Worm (Caenorhabditis elegans) whole organism, midembryonic: ENCODE results near the gene clec-221.

ENCODE experiments used
- T22C8.4 ChIP-seq: fragments of 200-800 bp; sonication (Bioruptor generic); IDR thresholded peaks from 2 replicates; pipeline ENCODE4 v1.3.6; 2022; ENCODE audit warnings: missing genetic modification characterization, missing compliant biosample characterization
- cog-1 ChIP-seq: sonication (generic microtip); optimal IDR thresholded peaks from 2 replicates; lab custom pipeline; 2016; ENCODE audit warnings: missing genetic modification characterization, missing compliant biosample characterization
- flt-1 ChIP-seq: fragments of 200-800 bp; sonication (Bioruptor generic); IDR thresholded peaks from 2 replicates; pipeline ENCODE4 v1.3.6; 2022; ENCODE audit warnings: missing genetic modification characterization, missing compliant biosample characterization
- klf-2 ChIP-seq: fragments of 200-800 bp; sonication (Bioruptor generic); conservative IDR thresholded peaks from 2 replicates; pipeline ENCODE4 v1.3.6; 2022; ENCODE audit warnings: missing genetic modification reagents, missing genetic modification characterization, missing compliant biosample characterization
- med-1 ChIP-seq: sonication (generic microtip); optimal IDR thresholded peaks from 2 replicates; lab custom pipeline; 2017; ENCODE audit warnings: missing genetic modification characterization, mild to moderate bottlenecking, missing compliant biosample characterization, antibody characterized with exemption, missing genetic modification reagents; ENCODE audit not compliant: insufficient read depth
- ref-1 ChIP-seq: fragments of 200-800 bp; sonication (Bioruptor generic); conservative IDR thresholded peaks from 2 replicates; pipeline ENCODE4 v1.3.6; 2022; ENCODE audit warnings: missing genetic modification reagents, missing genetic modification characterization, missing compliant biosample characterization
- tab-1 ChIP-seq: fragments of 200-800 bp; sonication (Bioruptor generic); IDR thresholded peaks from 2 replicates; pipeline ENCODE4 v1.3.6; 2022; ENCODE audit warnings: missing genetic modification characterization, missing compliant biosample characterization
- ztf-23 ChIP-seq: fragments of 200-800 bp; sonication (Bioruptor generic); IDR thresholded peaks from 2 replicates; pipeline ENCODE4 v1.3.6; 2022; ENCODE audit warnings: missing genetic modification reagents, missing genetic modification characterization, missing compliant biosample characterization
- ztf-29 ChIP-seq: fragments of 200-800 bp; sonication (Bioruptor generic); IDR thresholded peaks from 2 replicates; pipeline ENCODE4 v1.3.6; 2022; ENCODE audit warnings: missing genetic modification reagents, missing genetic modification characterization, missing compliant biosample characterization

The clec-221 gene

DNA sequence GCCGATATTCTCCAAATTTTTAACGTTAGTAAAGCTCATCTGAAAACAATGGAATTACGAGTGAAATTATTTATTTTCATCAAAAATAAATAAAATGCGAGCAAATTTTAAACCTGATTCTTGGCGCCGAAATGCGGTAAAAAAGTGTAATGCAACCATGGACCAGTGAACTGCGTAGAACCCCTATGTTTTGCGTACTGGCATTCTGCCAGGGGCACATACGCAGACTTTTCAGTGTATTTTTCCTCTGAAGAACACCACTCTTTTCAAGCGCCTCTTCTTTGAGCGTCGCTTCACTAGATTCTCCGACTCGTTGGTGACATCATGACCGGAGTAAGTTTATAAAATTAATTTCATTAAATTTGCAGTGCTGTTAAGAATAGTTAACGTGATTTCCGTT, 11.3 kb upstream of the clec-221 start, which contains the start of the genes ctf-4 and eef-1G:
ctf-4 (minus strand) TSS at position 39 of the 400 bp plus-strand sequence.
eef-1G (plus strand) TSS at position 219 of the 400 bp plus-strand sequence.
- peak; percentile 100 for TF ChIP-seq ztf-23 (GFP tag; lab: Robert Waterston, UW)
- peak; percentile 69 for TF ChIP-seq flt-1 (GFP tag; lab: Robert Waterston, UW)
- TF ChIP-seq cog-1 (tag; lab: Kevin White, UChicago): peak; percentile 86
- no peak for TF ChIP-seq med-1 (GFP tag; lab: Kevin White, UChicago)
- TF ChIP-seq T22C8.4 (GFP tag; lab: Robert Waterston, UW): 0 out of 2 replicates have a peak, but pooled peaks have one; percentile 25

DNA sequence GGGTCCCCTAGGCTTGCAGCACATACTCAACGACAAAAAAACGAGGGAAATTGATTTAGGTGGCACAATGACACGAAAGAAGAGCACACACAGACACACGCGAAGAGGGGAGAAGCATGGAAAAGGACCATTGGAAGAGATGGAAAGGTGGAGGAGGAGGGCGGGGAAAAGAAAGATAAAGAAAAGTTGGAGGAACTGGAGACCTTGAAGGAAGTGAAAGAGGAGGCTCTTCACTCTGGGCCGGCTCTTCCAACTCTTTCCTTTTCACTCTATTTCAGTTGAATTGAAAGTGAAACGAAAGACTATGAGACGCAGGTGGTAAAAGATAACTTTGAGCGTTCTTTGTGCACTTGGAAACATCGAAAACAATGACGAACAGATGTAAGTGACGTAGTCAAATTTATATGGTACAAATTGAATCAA, 7.2 kb upstream of the clec-221 start:
- TF ChIP-seq med-1 (GFP tag; lab: Kevin White, UChicago) (no peak), ztf-29 (GFP tag; lab: Robert Waterston, UW) (no peak), cog-1 (tag; lab: Kevin White, UChicago) (no peak), ztf-23 (GFP tag; lab: Robert Waterston, UW) (peak; percentile 65), klf-2 (GFP tag; lab: Robert Waterston, UW) (no peak), ref-1 (GFP tag; lab: Robert Waterston, UW) (no peak)

DNA sequence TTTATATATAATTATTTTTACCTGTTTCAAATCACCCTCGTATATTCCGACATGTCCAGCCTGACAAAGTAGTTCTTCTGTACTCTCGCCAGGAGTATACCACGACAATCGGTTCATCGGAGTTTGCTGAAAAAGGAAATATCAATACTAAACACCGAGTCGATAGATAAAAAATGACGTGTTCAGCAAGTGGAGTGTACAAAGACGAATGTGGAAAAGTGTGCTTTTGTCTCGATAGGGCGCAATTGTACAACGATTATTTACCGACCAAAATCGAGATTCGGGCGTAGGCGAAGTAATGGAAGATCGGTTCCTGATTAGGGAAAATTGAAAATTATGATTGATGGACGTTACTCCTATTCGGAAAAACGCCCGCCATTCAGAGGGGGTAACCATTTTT, 6.3 kb upstream of the clec-221 start, which contains the start of gene vps-36:
vps-36 (minus strand) TSS at position 126 of the 400 bp plus-strand sequence.
- no peak for TF ChIP-seq cog-1 (tag; lab: Kevin White, UChicago)
- TF ChIP-seq klf-2 (GFP tag; lab: Robert Waterston, UW): no peak
- TF ChIP-seq ztf-23 (GFP tag; lab: Robert Waterston, UW): no peak
- TF ChIP-seq T22C8.4 (GFP tag; lab: Robert Waterston, UW): no peak
- no peak for TF ChIP-seq med-1 (GFP tag; lab: Kevin White, UChicago)

DNA sequence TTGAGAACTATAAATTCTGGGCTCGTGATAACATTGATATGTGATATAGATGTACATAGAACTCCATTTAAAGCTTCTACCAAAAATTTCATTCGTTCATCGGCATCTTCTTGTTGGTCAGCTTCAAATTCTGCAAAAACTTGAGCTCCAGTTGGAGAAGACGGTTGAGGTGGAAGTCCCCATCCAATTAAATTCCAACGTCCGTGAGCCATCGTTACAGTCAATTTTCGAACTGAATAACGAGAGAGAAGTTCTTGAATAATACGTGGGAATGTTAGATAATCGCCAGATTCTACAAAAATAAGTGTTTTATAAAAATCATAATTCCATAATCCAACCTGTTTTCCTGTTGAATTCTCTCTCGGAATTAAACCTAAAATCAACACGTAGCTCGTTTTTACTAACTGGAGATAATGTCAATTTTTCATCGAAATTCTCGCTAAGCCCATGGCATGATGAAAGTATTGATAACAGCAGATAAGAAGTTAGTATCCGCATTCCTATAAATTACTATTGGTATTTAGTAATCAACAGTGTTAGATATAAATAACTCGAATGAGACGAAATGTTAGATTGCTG, 4.2 kb upstream of the clec-221 start, which contains the start of gene pigt-1:
pigt-1 (minus strand) TSS at position 500 of the 579 bp plus-strand sequence.
- no peak for TF ChIP-seq klf-2 (GFP tag; lab: Robert Waterston, UW)
- TF ChIP-seq T22C8.4 (GFP tag; lab: Robert Waterston, UW): no peak
- no peak for TF ChIP-seq ztf-29 (GFP tag; lab: Robert Waterston, UW)
- TF ChIP-seq flt-1 (GFP tag; lab: Robert Waterston, UW): no peak
- TF ChIP-seq ref-1 (GFP tag; lab: Robert Waterston, UW): no peak
- no peak for TF ChIP-seq cog-1 (tag; lab: Kevin White, UChicago)
- TF ChIP-seq med-1 (GFP tag; lab: Kevin White, UChicago): no peak
- TF ChIP-seq tab-1 (GFP tag; lab: Robert Waterston, UW): no peak
- no peak for TF ChIP-seq ztf-23 (GFP tag; lab: Robert Waterston, UW)

DNA sequence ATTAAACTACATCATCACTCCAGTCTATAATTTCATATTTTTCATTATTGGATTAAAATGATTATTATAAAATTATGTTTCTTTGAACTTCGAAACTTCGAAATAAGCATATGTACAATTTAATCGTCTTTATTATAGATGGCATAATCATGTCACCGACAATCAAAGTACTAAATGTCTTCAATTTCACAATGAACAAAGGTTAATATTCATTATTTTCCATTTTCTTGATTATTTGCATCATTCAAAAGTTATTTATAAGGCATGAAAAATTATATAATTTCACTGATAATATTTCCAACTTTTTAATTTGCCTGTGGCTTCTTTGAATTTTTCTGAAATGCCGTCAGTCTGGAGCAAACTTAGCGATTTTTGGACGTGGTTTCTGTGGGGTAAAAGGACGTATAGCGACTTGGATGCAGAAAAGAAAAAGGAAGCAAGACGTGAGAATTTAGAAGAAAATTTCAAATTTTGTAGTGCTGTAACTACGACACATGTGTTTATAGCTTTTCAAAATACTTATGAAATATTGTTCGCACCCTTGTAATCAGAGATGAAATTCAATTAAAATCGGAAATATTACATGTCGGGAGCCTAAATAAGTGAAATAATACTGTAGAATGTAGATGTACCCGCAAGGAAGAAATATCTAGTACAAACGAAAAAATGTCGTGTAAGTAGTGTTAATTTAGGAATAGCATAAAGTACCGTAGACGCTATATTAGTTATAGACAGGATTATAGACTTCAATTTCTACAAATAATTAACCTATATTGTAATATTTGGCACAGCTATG, 1.6 kb upstream of the clec-221 start, which contains the start of gene F17C11.13:
F17C11.13 (plus strand) TSS at position 243 of the 796 bp plus-strand sequence.
- TF ChIP-seq ztf-29 (GFP tag; lab: Robert Waterston, UW) (no peak), med-1 (GFP tag; lab: Kevin White, UChicago) (no peak), T22C8.4 (GFP tag; lab: Robert Waterston, UW) (no peak), flt-1 (GFP tag; lab: Robert Waterston, UW) (no peak), klf-2 (GFP tag; lab: Robert Waterston, UW) (no peak), cog-1 (tag; lab: Kevin White, UChicago) (no peak), ref-1 (GFP tag; lab: Robert Waterston, UW) (no peak), tab-1 (GFP tag; lab: Robert Waterston, UW) (no peak)

DNA sequence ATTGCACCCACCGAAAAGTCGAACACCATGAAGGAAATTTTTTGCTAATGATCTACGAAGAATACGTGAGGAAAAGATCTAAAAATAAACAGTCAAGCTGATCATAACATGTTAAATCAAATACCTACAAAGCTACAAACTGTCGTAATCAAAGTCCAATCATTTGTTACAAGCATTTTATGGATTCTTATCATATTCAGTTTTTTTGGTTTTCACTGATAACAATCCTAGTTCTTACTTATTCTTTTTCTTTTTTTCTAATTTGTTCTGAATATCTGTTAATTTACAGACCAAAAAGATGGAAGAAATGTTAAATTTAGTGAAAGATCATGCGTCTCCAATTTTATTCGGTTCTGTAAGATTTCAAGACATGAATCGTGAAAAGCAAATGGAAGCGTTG, 598 bp upstream of the clec-221 start, which contains the start of gene F17C11.6:
F17C11.6 (plus strand) TSS at position 290 of the 400 bp plus-strand sequence.
- no peak for TF ChIP-seq ztf-29 (GFP tag; lab: Robert Waterston, UW)
- no peak for TF ChIP-seq tab-1 (GFP tag; lab: Robert Waterston, UW)
- no peak for TF ChIP-seq T22C8.4 (GFP tag; lab: Robert Waterston, UW)
- TF ChIP-seq ztf-23 (GFP tag; lab: Robert Waterston, UW): no peak
- no peak for TF ChIP-seq med-1 (GFP tag; lab: Kevin White, UChicago)
- TF ChIP-seq ref-1 (GFP tag; lab: Robert Waterston, UW): no peak

DNA sequence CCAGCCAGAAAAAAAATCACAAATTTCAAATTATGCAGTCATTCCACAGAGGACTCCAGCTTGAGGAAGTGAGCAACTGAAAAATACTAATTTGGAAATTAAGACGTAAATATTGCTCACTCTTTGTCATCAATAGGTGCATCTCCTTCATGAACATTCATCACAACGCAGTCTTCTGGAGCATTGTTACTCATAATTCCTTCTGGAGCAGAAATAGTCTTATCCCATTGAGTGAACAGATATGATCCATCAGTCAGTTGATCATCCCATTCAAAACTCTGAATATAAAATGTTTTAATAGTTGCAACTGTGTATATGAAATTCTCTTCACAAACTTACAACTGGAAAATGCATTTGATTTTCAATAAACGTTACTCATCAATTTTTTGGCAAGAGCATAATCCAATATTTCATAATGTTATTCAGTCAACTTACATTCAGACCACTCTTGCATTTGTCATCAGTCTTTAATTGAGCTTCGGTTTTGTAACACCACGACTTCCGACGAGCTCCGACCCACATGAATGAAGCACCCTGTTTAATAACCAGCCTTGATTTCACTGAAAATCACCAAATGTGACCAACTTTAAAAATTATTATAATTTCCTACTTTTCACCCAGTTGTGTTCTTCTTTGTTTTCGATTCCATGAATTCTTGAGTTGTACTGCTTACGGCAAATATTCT, 621 bp downstream of the clec-221 start:
- TF ChIP-seq tab-1 (GFP tag; lab: Robert Waterston, UW) (no peak), cog-1 (tag; lab: Kevin White, UChicago) (no peak), med-1 (GFP tag; lab: Kevin White, UChicago) (no peak), T22C8.4 (GFP tag; lab: Robert Waterston, UW) (no peak), klf-2 (GFP tag; lab: Robert Waterston, UW) (no peak), flt-1 (GFP tag; lab: Robert Waterston, UW) (no peak), ztf-29 (GFP tag; lab: Robert Waterston, UW) (no peak), ztf-23 (GFP tag; lab: Robert Waterston, UW) (no peak), ref-1 (GFP tag; lab: Robert Waterston, UW) (no peak)

DNA sequence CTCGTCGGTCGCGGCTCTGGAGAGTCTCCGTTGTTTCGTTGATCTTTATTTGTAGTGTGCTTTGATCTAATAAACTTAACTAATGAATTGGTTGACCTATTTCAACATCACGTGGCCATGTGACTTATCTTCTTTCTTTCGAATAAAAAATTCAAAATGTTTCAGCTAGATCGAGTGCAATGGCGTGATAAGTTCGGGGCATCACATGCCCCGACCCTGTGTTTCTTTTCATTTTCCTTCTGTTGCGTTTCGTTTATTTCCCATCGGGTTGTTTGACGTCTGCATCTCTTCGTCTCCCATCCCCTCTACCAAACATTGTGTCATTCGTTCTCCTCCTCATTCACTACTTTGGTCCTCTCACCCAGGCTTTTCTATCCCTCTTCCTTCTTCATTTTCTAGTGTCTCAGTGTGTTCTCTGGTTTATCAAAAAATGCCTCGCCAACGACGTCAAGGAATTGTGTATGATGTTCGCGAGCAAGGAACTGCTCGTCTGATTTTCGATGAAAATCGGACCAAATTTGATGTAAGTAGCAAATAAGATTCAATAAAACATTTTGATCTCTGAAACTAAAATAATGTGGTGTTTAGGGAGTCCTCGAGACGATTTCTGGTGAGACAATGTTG, 2.5 kb downstream of the clec-221 start, which contains the start of gene F17C11.4:
F17C11.4 (plus strand) TSS at position 206 of the 624 bp plus-strand sequence.
- TF ChIP-seq flt-1 (GFP tag; lab: Robert Waterston, UW) (no peak), med-1 (GFP tag; lab: Kevin White, UChicago) (no peak), klf-2 (GFP tag; lab: Robert Waterston, UW) (no peak), ztf-23 (GFP tag; lab: Robert Waterston, UW) (peak; percentile 34; the same call in 1 of the 2 replicates), ztf-29 (GFP tag; lab: Robert Waterston, UW) (no peak)
